Fruit fly (Drosophila melanogaster): ENCODE results near the gene CG34426.
A peak's percentile ranks its signal among the peaks of the same experiment; 100 is the strongest.

The CG34426 gene

DNA sequence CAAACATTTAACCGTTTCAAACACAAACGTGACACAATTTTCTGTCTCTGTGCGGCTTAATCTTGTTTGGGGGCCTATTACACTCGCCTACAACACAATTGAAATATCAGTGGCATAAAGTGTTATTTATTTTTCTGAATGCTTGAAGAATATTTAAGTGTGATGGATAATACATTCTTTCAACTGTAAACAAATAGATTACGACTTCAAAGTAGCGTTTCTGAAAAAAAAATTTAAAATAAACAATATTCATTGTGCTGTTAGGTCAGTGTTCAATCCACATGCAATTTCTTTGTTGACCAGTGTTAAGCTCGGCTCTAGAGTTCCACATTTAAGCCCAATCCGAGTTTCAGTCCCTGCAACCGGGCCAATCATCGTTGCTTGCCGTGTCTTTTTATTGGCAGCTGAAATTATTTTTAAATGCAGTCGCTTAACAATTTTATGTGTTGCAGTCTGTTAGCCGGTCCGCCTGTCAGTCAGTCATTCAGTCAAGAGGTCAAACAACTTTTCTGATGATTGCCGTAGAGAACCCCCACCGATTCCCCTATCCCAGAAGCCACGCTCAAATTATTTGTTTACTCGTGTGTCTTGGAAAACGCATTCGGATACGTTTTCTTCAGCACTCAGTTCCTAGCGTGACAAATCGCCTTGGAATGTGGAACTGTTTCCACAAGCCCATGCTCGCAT lies 29.1 kb upstream of the CG34426 start (continued):
- TF ChIP-seq CG11723 (GFP tag; optimal IDR thresholded peaks at IDR 0.05) (peak; percentile 63), CG9437 (GFP tag; optimal IDR thresholded peaks at IDR 0.05) (peak; percentile 52), CG10209 (GFP tag; optimal IDR thresholded peaks at IDR 0.05) (peak; percentile 71), sr (GFP tag; IDR thresholded peaks at IDR 0.05) (no peak), kay (GFP tag; optimal IDR thresholded peaks at IDR 0.05) (no peak), fd96Cb (tag; optimal IDR thresholded peaks at IDR 0.05) (peak; percentile 80), CG15601 (tag; optimal IDR thresholded peaks at IDR 0.05) (peak; percentile 83), Ets65A (GFP tag) (no peak), sima (GFP tag; optimal IDR thresholded peaks at IDR 0.05) (no peak), tin (GFP tag; optimal IDR thresholded peaks at IDR 0.05) (peak; percentile 55), CG8478 (optimal IDR thresholded peaks at IDR 0.05) (no peak), amos (GFP tag; IDR thresholded peaks at IDR 0.05; ENCODE audit: partially characterized antibody) (no peak), CG4707 (GFP tag; optimal IDR thresholded peaks at IDR 0.05) (peak; percentile 64), ro (GFP tag; IDR thresholded peaks at IDR 0.05) (peak; percentile 31; the same call in 1 of the 2 replicates), maf-S (GFP tag; optimal IDR thresholded peaks at IDR 0.05) (peak; percentile 51), CG18011 (GFP tag; optimal IDR thresholded peaks at IDR 0.05) (peak; percentile 2), Atf6 (GFP tag; IDR thresholded peaks at IDR 0.05) (peak; percentile 60; the same call in 1 of the 2 replicates), CG12219 (GFP tag; optimal IDR thresholded peaks at IDR 0.05) (peak; percentile 83), CG16815 (GFP tag; optimal IDR thresholded peaks at IDR 0.05) (peak; percentile 41), bowl (GFP tag; IDR thresholded peaks at IDR 0.05) (peak; percentile 23; the same call in 1 of the 2 replicates), zen2 (GFP tag; IDR thresholded peaks at IDR 0.05; ENCODE audit: partially characterized antibody) (no peak), Dek (tag; optimal IDR thresholded peaks at IDR 0.05) (peak; percentile 27), dysf (GFP tag; IDR thresholded peaks at IDR 0.05) (peak; percentile 79), MTF-1 (GFP tag; optimal IDR thresholded peaks at IDR 0.05; ENCODE audit: borderline replicate concordance) (no peak), Dfd (GFP tag; optimal IDR thresholded peaks at IDR 0.05) (no peak), CG7928 (GFP tag; optimal IDR thresholded peaks at IDR 0.05) (no peak), Drgx (GFP tag; IDR thresholded peaks at IDR 0.05) (peak; percentile 76), CG31441 (GFP tag; IDR thresholded peaks at IDR 0.05) (peak; percentile 86), CG1603 (tag; optimal IDR thresholded peaks at IDR 0.05) (peak; percentile 77), Deaf1 (tag; optimal IDR thresholded peaks at IDR 0.05) (peak; percentile 2), CG18262 (tag; optimal IDR thresholded peaks at IDR 0.05) (peak; percentile 86), CG7556 (GFP tag; optimal IDR thresholded peaks at IDR 0.05) (peak; percentile 75), CG7839 (tag; optimal IDR thresholded peaks at IDR 0.05) (peak; percentile 81), zf30C (GFP tag; optimal IDR thresholded peaks at IDR 0.05) (no peak), Nf-YC (tag; optimal IDR thresholded peaks at IDR 0.05) (peak; percentile 43), NC2β (GFP tag; optimal IDR thresholded peaks at IDR 0.05) (peak; percentile 52), tx (GFP tag; optimal IDR thresholded peaks at IDR 0.05) (no peak), usp (GFP tag; optimal IDR thresholded peaks at IDR 0.05) (no peak), odd (GFP tag; optimal IDR thresholded peaks at IDR 0.05) (peak; percentile 74), PHDP (tag; optimal IDR thresholded peaks at IDR 0.05) (peak; percentile 86), gt (GFP tag; IDR thresholded peaks at IDR 0.05) (no peak), CG10462 (GFP tag; optimal IDR thresholded peaks at IDR 0.05) (peak; percentile 2), ssp (GFP tag; IDR thresholded peaks at IDR 0.05) (peak; percentile 47), Six4 (GFP tag; optimal IDR thresholded peaks at IDR 0.05) (peak; percentile 39), CG7963 (GFP tag; IDR thresholded peaks at IDR 0.05; ENCODE audit: partially characterized antibody) (no peak), dan (GFP tag; IDR thresholded peaks at IDR 0.05) (no peak), CG2678 (tag; optimal IDR thresholded peaks at IDR 0.05) (peak; percentile 86), CG1647 (GFP tag; optimal IDR thresholded peaks at IDR 0.05) (no peak), Gug (GFP tag; IDR thresholded peaks at IDR 0.05) (peak; percentile 20; the same call in 1 of the 4 replicates), Fer1 (GFP tag; optimal IDR thresholded peaks at IDR 0.05) (no peak)

All from whole organism, embryonic.